Fruit fly (Drosophila melanogaster) whole organism, embryonic: ENCODE measurements around the gene CG5521.

ENCODE experiments used
- BEAF-32 ChIP-seq: fragments of 200-800 bp; sonication (Bioruptor generic); optimal IDR thresholded peaks from 3 replicates; lab custom pipeline; 2017; ENCODE audit warnings: missing biosample characterization, missing genetic modification characterization, mild to moderate bottlenecking, moderate library complexity, missing genetic modification reagents
- CG10267 ChIP-seq: fragments of 200-800 bp; sonication (Bioruptor generic); optimal IDR thresholded peaks from 2 replicates; lab custom pipeline; 2018; ENCODE audit warnings: missing biosample characterization, mild to moderate bottlenecking, missing genetic modification characterization, moderate library complexity
- CG10321 ChIP-seq: fragments of 200-800 bp; sonication (Bioruptor generic); IDR thresholded peaks from 2 replicates; pipeline ENCODE4 v1.3.6; 2022; ENCODE audit warnings: missing biosample characterization, missing genetic modification characterization
- CG13894 ChIP-seq: fragments of 200-800 bp; sonication (Bioruptor generic); optimal IDR thresholded peaks from 3 replicates; lab custom pipeline; 2018; ENCODE audit warnings: missing biosample characterization, mild to moderate bottlenecking, missing genetic modification characterization, moderate library complexity
- CG14860 ChIP-seq: fragments of 200-800 bp; sonication (Bioruptor generic); IDR thresholded peaks from 3 replicates; pipeline ENCODE4 v1.3.6; 2022; ENCODE audit warnings: missing biosample characterization, missing genetic modification characterization; ENCODE audit not compliant: partially characterized antibody
- CG1602 ChIP-seq: fragments of 200-800 bp; sonication (Bioruptor generic); optimal IDR thresholded peaks from 3 replicates; lab custom pipeline; 2016; ENCODE audit warnings: missing biosample characterization, missing genetic modification characterization
- CG17186 ChIP-seq: fragments of 200-800 bp; sonication (Bioruptor generic); optimal IDR thresholded peaks from 3 replicates; lab custom pipeline; 2017; ENCODE audit warnings: missing biosample characterization, missing genetic modification reagents, missing genetic modification characterization
- CG17912 ChIP-seq: fragments of 200-800 bp; sonication (Bioruptor generic); optimal IDR thresholded peaks from 2 replicates; lab custom pipeline; 2018; ENCODE audit warnings: missing biosample characterization, mild to moderate bottlenecking, missing genetic modification characterization
- CG2120 ChIP-seq: fragments of 200-800 bp; sonication (Bioruptor generic); optimal IDR thresholded peaks from 3 replicates; lab custom pipeline; 2016; ENCODE audit warnings: missing biosample characterization, missing genetic modification characterization
- CG3163 ChIP-seq: fragments of 200-800 bp; sonication (Bioruptor generic); optimal IDR thresholded peaks from 3 replicates; lab custom pipeline; 2016; ENCODE audit warnings: missing biosample characterization, missing genetic modification characterization
- CG34224 ChIP-seq: fragments of 200-800 bp; sonication (Bioruptor generic); IDR thresholded peaks from 3 replicates; pipeline ENCODE4 v1.3.6; 2022; ENCODE audit warnings: missing biosample characterization, missing genetic modification characterization; ENCODE audit not compliant: partially characterized antibody
- CG42726 ChIP-seq: fragments of 200-800 bp; sonication (Bioruptor generic); IDR thresholded peaks from 2 replicates; pipeline ENCODE4 v1.3.6; 2022; ENCODE audit warnings: missing biosample characterization, missing genetic modification characterization; ENCODE audit not compliant: partially characterized antibody
- CG4282 ChIP-seq: fragments of 200-800 bp; sonication (Bioruptor generic); optimal IDR thresholded peaks from 2 replicates; lab custom pipeline; 2016; ENCODE audit warnings: missing biosample characterization, missing genetic modification characterization
- CG4617 ChIP-seq: fragments of 200-800 bp; sonication (Bioruptor generic); optimal IDR thresholded peaks from 3 replicates; lab custom pipeline; 2016; ENCODE audit warnings: missing biosample characterization, missing genetic modification characterization, borderline replicate concordance
- CG6765 ChIP-seq: fragments of 200-800 bp; sonication (Bioruptor generic); optimal IDR thresholded peaks from 3 replicates; lab custom pipeline; 2017; ENCODE audit warnings: missing biosample characterization, mild to moderate bottlenecking, missing genetic modification characterization
- CG7745 ChIP-seq: fragments of 200-800 bp; sonication (Bioruptor generic); optimal IDR thresholded peaks from 2 replicates; lab custom pipeline; 2018; ENCODE audit warnings: missing biosample characterization, mild to moderate bottlenecking, missing genetic modification characterization, moderate library complexity
- CG7963 ChIP-seq: fragments of 200-800 bp; sonication (Bioruptor generic); IDR thresholded peaks from 3 replicates; pipeline ENCODE4 v1.3.6; 2022; ENCODE audit warnings: missing biosample characterization, missing genetic modification characterization; ENCODE audit not compliant: partially characterized antibody
- CG9727 ChIP-seq: fragments of 200-800 bp; sonication (Bioruptor generic); optimal IDR thresholded peaks from 3 replicates; lab custom pipeline; 2017; ENCODE audit warnings: missing biosample characterization, mild to moderate bottlenecking, missing genetic modification characterization
- CkIIα-i1 ChIP-seq: fragments of 200-800 bp; sonication (Bioruptor generic); IDR thresholded peaks from 2 replicates; pipeline ENCODE4 v1.3.6; 2022; ENCODE audit warnings: missing biosample characterization, missing genetic modification characterization
- Dbx ChIP-seq: fragments of 200-800 bp; sonication (Bioruptor generic); IDR thresholded peaks from 3 replicates; pipeline ENCODE4 v1.3.6; 2022; ENCODE audit warnings: missing biosample characterization, missing genetic modification characterization
- Dp ChIP-seq: fragments of 200-800 bp; sonication (Bioruptor generic); optimal IDR thresholded peaks from 2 replicates; lab custom pipeline; 2018; ENCODE audit warnings: missing biosample characterization, mild to moderate bottlenecking, missing genetic modification characterization, moderate library complexity
- MESR4 ChIP-seq: fragments of 200-800 bp; sonication (Bioruptor generic); optimal IDR thresholded peaks from 2 replicates; lab custom pipeline; 2018; ENCODE audit warnings: missing biosample characterization, mild to moderate bottlenecking, missing genetic modification characterization, moderate library complexity
- Med ChIP-seq: fragments of 200-800 bp; sonication (Bioruptor generic); peaks from one replicate; lab custom pipeline; 2016; ENCODE audit warnings: missing biosample characterization, missing genetic modification characterization, mild to moderate bottlenecking, inconsistent platforms, moderate library complexity
- Oaz ChIP-seq: fragments of 200-800 bp; sonication (Bioruptor generic); IDR thresholded peaks from 2 replicates; pipeline ENCODE4 v1.3.6; 2022; ENCODE audit warnings: missing biosample characterization, missing genetic modification characterization
- Opbp ChIP-seq: fragments of 200-800 bp; sonication (Bioruptor generic); IDR thresholded peaks from 3 replicates; pipeline ENCODE4 v1.3.6; 2022; ENCODE audit warnings: missing biosample characterization, missing genetic modification characterization; ENCODE audit not compliant: partially characterized antibody
- Ptx1 ChIP-seq: fragments of 200-800 bp; sonication (Bioruptor generic); IDR thresholded peaks from 2 replicates; pipeline ENCODE4 v1.3.6; 2022; ENCODE audit warnings: missing biosample characterization, missing genetic modification characterization
- Side ChIP-seq: fragments of 200-800 bp; sonication (Bioruptor generic); optimal IDR thresholded peaks from 2 replicates; lab custom pipeline; 2016; ENCODE audit warnings: missing biosample characterization, missing genetic modification characterization
- Sox102F ChIP-seq: fragments of 200-800 bp; sonication (Bioruptor generic); optimal IDR thresholded peaks from 2 replicates; lab custom pipeline; 2018; ENCODE audit warnings: missing biosample characterization, mild to moderate bottlenecking, missing genetic modification characterization, moderate library complexity
- abd-A ChIP-seq: fragments of 200-800 bp; sonication (Bioruptor generic); optimal IDR thresholded peaks from 3 replicates; lab custom pipeline; 2019; ENCODE audit warnings: missing biosample characterization, mild to moderate bottlenecking, missing genetic modification characterization, moderate library complexity
- chinmo ChIP-seq: fragments of 200-800 bp; sonication (Bioruptor generic); IDR thresholded peaks from 4 replicates; pipeline ENCODE4 v1.3.6; 2022; ENCODE audit warnings: missing biosample characterization, missing genetic modification characterization; ENCODE audit not compliant: partially characterized antibody
- chm ChIP-seq: fragments of 200-800 bp; sonication (Bioruptor generic); IDR thresholded peaks from 2 replicates; pipeline ENCODE4 v1.3.6; 2022; ENCODE audit warnings: missing biosample characterization, missing genetic modification characterization
- ci ChIP-seq: fragments of 200-800 bp; sonication (Bioruptor generic); IDR thresholded peaks from 3 replicates; pipeline ENCODE4 v1.3.6; 2022; ENCODE audit warnings: missing biosample characterization, missing genetic modification characterization
- danr ChIP-seq: fragments of 200-800 bp; sonication (Bioruptor generic); IDR thresholded peaks from 2 replicates; pipeline ENCODE4 v1.3.6; 2022; ENCODE audit warnings: missing biosample characterization, missing genetic modification characterization
- fd3F ChIP-seq: fragments of 200-800 bp; sonication (Bioruptor generic); optimal IDR thresholded peaks from 2 replicates; lab custom pipeline; 2018; ENCODE audit warnings: missing biosample characterization, mild to moderate bottlenecking, missing genetic modification characterization, moderate library complexity
- ham ChIP-seq: fragments of 200-800 bp; sonication (Bioruptor generic); IDR thresholded peaks from 2 replicates; pipeline ENCODE4 v1.3.6; 2022; ENCODE audit warnings: missing biosample characterization, missing genetic modification characterization
- inv ChIP-seq: fragments of 200-800 bp; sonication (Bioruptor generic); IDR thresholded peaks from 2 replicates; pipeline ENCODE4 v1.3.6; 2022; ENCODE audit warnings: missing biosample characterization, missing genetic modification characterization; ENCODE audit not compliant: partially characterized antibody
- row ChIP-seq: fragments of 200-800 bp; sonication (Bioruptor generic); IDR thresholded peaks from 3 replicates; pipeline ENCODE4 v1.3.6; 2022; ENCODE audit warnings: missing biosample characterization, missing genetic modification characterization
- stwl ChIP-seq: fragments of 200-800 bp; sonication (Bioruptor generic); optimal IDR thresholded peaks from 3 replicates; lab custom pipeline; 2018; ENCODE audit warnings: missing biosample characterization, mild to moderate bottlenecking, missing genetic modification characterization, moderate library complexity
- tgo ChIP-seq: fragments of 200-800 bp; sonication (Bioruptor generic); IDR thresholded peaks from 3 replicates; pipeline ENCODE4 v1.3.6; 2022; ENCODE audit warnings: missing biosample characterization, missing genetic modification characterization
- zen ChIP-seq: fragments of 200-800 bp; sonication (Bioruptor generic); optimal IDR thresholded peaks from 3 replicates; lab custom pipeline; 2018; ENCODE audit warnings: missing biosample characterization, mild to moderate bottlenecking, missing genetic modification characterization, moderate library complexity
- zfh2 ChIP-seq: fragments of 200-800 bp; sonication (Bioruptor generic); optimal IDR thresholded peaks from 2 replicates; lab custom pipeline; 2016; ENCODE audit warnings: missing biosample characterization, missing genetic modification characterization

CG5521 gene

dm6 chr3R:26966794-26967323 is at the start of gene CG5521 (continued):
- TF ChIP-seq inv (GFP tag; lab: Robert Waterston, UW) (peak; percentile 51; the same call in 1 of the 2 replicates), CG14860 (GFP tag; lab: Robert Waterston, UW) (no peak), Oaz (GFP tag; lab: Robert Waterston, UW) (no peak), danr (no peak), row (GFP tag; lab: Robert Waterston, UW) (peak; percentile 84), Opbp (peak; percentile 70), CG10267 (tag; lab: Kevin White, UChicago) (peak; percentile 2), CG2120 (GFP tag; lab: Kevin White, UChicago) (no peak), CG17186 (GFP tag; lab: Kevin White, UChicago) (peak; percentile 38), chinmo (GFP tag; lab: Robert Waterston, UW) (0 out of 4 replicates have a peak, but pooled peaks have one; percentile 71), zen (tag; lab: Kevin White, UChicago) (no peak), ham (GFP tag; lab: Robert Waterston, UW) (no peak), CG6765 (GFP tag; lab: Kevin White, UChicago) (peak; percentile 22), CG3163 (GFP tag; lab: Kevin White, UChicago) (no peak), CG1602 (GFP tag; lab: Kevin White, UChicago) (no peak), tgo (GFP tag; lab: Robert Waterston, UW) (no peak), Side (GFP tag; lab: Kevin White, UChicago) (peak; percentile 13), CG4282 (GFP tag; lab: Kevin White, UChicago) (no peak), fd3F (GFP tag; lab: Kevin White, UChicago) (no peak), CG7745 (no peak), BEAF-32 (GFP tag; lab: Kevin White, UChicago) (peak; percentile 0), Med (GFP tag; lab: Kevin White, UChicago) (peak; percentile 67), CG34224 (0 out of 3 replicates have a peak, but pooled peaks have one; percentile 48), CG10321 (GFP tag; lab: Robert Waterston, UW) (no peak; the same call in 1 of the 2 replicates), CG4617 (GFP tag; lab: Kevin White, UChicago) (peak; percentile 78), Sox102F (GFP tag; lab: Kevin White, UChicago) (peak; percentile 16), MESR4 (GFP tag; lab: Kevin White, UChicago) (peak; percentile 90), Dp (GFP tag; lab: Kevin White, UChicago) (peak; percentile 10), CG42726 (peak; percentile 63), Dbx (GFP tag; lab: Robert Waterston, UW) (no peak), zfh2 (no peak), CG7963 (GFP tag; lab: Robert Waterston, UW) (0 out of 3 replicates have a peak, but pooled peaks have one; percentile 43), CG17912 (no peak), abd-A (tag; lab: Kevin White, UChicago) (peak; percentile 38), stwl (tag; lab: Kevin White, UChicago) (peak; percentile 14), ci (0 out of 3 replicates have a peak, but pooled peaks have one; percentile 38), CG9727 (no peak), CkIIα-i1 (GFP tag; lab: Robert Waterston, UW) (no peak), Ptx1 (GFP tag; lab: Robert Waterston, UW) (no peak), chm (GFP tag; lab: Robert Waterston, UW) (peak; percentile 20; the same call in 1 of the 2 replicates), CG13894 (tag; lab: Kevin White, UChicago) (peak; percentile 32)
